Fruit fly (Drosophila melanogaster) whole organism, embryonic: Measurements from ENCODE around the gene CG15877.

Source experiments
- Adf1 ChIP-seq: fragments of 200-800 bp; sonication (Bioruptor generic); IDR thresholded peaks from 2 replicates; pipeline ENCODE4 v1.3.6; 2022; ENCODE audit warnings: missing biosample characterization, missing genetic modification characterization
- Asciz ChIP-seq: fragments of 200-800 bp; sonication (Bioruptor generic); optimal IDR thresholded peaks from 2 replicates; lab custom pipeline; 2017; ENCODE audit warnings: missing biosample characterization, mild to moderate bottlenecking, missing genetic modification characterization, missing genetic modification reagents
- B-H2 ChIP-seq: fragments of 200-800 bp; sonication (Bioruptor generic); optimal IDR thresholded peaks from 2 replicates; lab custom pipeline; 2018; ENCODE audit warnings: missing biosample characterization, mild to moderate bottlenecking, missing genetic modification characterization
- CG10959 ChIP-seq: fragments of 200-800 bp; sonication (Bioruptor generic); IDR thresholded peaks from 2 replicates; pipeline ENCODE4 v1.3.6; 2022; ENCODE audit warnings: missing biosample characterization, missing genetic modification characterization
- CG10979 ChIP-seq: fragments of 200-800 bp; sonication (Bioruptor generic); optimal IDR thresholded peaks from 2 replicates; lab custom pipeline; 2018; ENCODE audit warnings: missing biosample characterization, mild to moderate bottlenecking, missing genetic modification characterization, moderate library complexity
- CG11093 ChIP-seq: fragments of 200-800 bp; sonication (Bioruptor generic); IDR thresholded peaks from 3 replicates; pipeline ENCODE4 v1.3.6; 2022; ENCODE audit warnings: missing biosample characterization, missing genetic modification characterization
- CG11456 ChIP-seq: fragments of 200-800 bp; sonication (Bioruptor generic); IDR thresholded peaks from 3 replicates; pipeline ENCODE4 v1.3.6; 2022; ENCODE audit warnings: missing biosample characterization, missing genetic modification characterization
- CG11560 ChIP-seq: fragments of 200-800 bp; sonication (Bioruptor generic); IDR thresholded peaks from 3 replicates; pipeline ENCODE4 v1.3.6; 2022; ENCODE audit warnings: missing biosample characterization, missing genetic modification characterization
- CG11723 ChIP-seq: fragments of 200-800 bp; sonication (Bioruptor generic); optimal IDR thresholded peaks from 2 replicates; lab custom pipeline; 2017; ENCODE audit warnings: missing biosample characterization, mild to moderate bottlenecking, missing genetic modification characterization
- CG12104 ChIP-seq: fragments of 200-800 bp; sonication (Bioruptor generic); optimal IDR thresholded peaks from 3 replicates; lab custom pipeline; 2016; ENCODE audit warnings: missing biosample characterization, missing genetic modification characterization
- CG14050 ChIP-seq: fragments of 200-800 bp; sonication (Bioruptor generic); IDR thresholded peaks from 3 replicates; pipeline ENCODE4 v1.3.6; 2022; ENCODE audit warnings: missing biosample characterization, missing genetic modification characterization
- CG14667 ChIP-seq: fragments of 200-800 bp; sonication (Bioruptor generic); IDR thresholded peaks from 2 replicates; pipeline ENCODE4 v1.3.6; 2022; ENCODE audit warnings: missing biosample characterization, missing genetic modification characterization
- CG15073 ChIP-seq: fragments of 200-800 bp; sonication (Bioruptor generic); optimal IDR thresholded peaks from 2 replicates; lab custom pipeline; 2016; ENCODE audit warnings: missing biosample characterization, missing genetic modification characterization
- CG15514 ChIP-seq: fragments of 200-800 bp; sonication (Bioruptor generic); optimal IDR thresholded peaks from 3 replicates; lab custom pipeline; 2017; ENCODE audit warnings: missing biosample characterization, missing genetic modification characterization, mild to moderate bottlenecking, moderate library complexity, missing genetic modification reagents
- CG1602 ChIP-seq: fragments of 200-800 bp; sonication (Bioruptor generic); optimal IDR thresholded peaks from 3 replicates; lab custom pipeline; 2016; ENCODE audit warnings: missing biosample characterization, missing genetic modification characterization
- CG16813 ChIP-seq: fragments of 200-800 bp; sonication (Bioruptor generic); IDR thresholded peaks from 3 replicates; pipeline ENCODE4 v1.3.6; 2022; ENCODE audit warnings: missing biosample characterization, missing genetic modification characterization; ENCODE audit not compliant: partially characterized antibody
- CG17361 ChIP-seq: fragments of 200-800 bp; sonication (Bioruptor generic); IDR thresholded peaks from 3 replicates; pipeline ENCODE4 v1.3.6; 2022; ENCODE audit warnings: missing biosample characterization, missing genetic modification characterization
- CG17612 ChIP-seq: fragments of 200-800 bp; sonication (Bioruptor generic); IDR thresholded peaks from 2 replicates; pipeline ENCODE4 v1.3.6; 2022; ENCODE audit warnings: missing biosample characterization, missing genetic modification characterization
- CG2678 ChIP-seq: fragments of 200-800 bp; sonication (Bioruptor generic); optimal IDR thresholded peaks from 3 replicates; lab custom pipeline; 2019; ENCODE audit warnings: missing biosample characterization, mild to moderate bottlenecking, missing genetic modification characterization, moderate library complexity
- CG32532 ChIP-seq: fragments of 200-800 bp; sonication (Bioruptor generic); IDR thresholded peaks from 2 replicates; pipeline ENCODE4 v1.3.6; 2022; ENCODE audit warnings: missing biosample characterization, missing genetic modification characterization
- CG4328 ChIP-seq: fragments of 200-800 bp; sonication (Bioruptor generic); optimal IDR thresholded peaks from 3 replicates; lab custom pipeline; 2017; ENCODE audit warnings: missing biosample characterization, missing genetic modification reagents, missing genetic modification characterization
- CG6683 ChIP-seq: fragments of 200-800 bp; sonication (Bioruptor generic); optimal IDR thresholded peaks from 2 replicates; lab custom pipeline; 2017; ENCODE audit warnings: missing biosample characterization, mild to moderate bottlenecking, missing genetic modification characterization, missing genetic modification reagents
- CG6854 ChIP-seq: fragments of 200-800 bp; sonication (Bioruptor generic); optimal IDR thresholded peaks from 3 replicates; lab custom pipeline; 2017; ENCODE audit warnings: missing biosample characterization, mild to moderate bottlenecking, missing genetic modification characterization
- CG8359 ChIP-seq: fragments of 200-800 bp; sonication (Bioruptor generic); optimal IDR thresholded peaks from 2 replicates; lab custom pipeline; 2017; ENCODE audit warnings: missing biosample characterization, mild to moderate bottlenecking, missing genetic modification characterization, borderline replicate concordance
- CG9609 ChIP-seq: fragments of 200-800 bp; sonication (Bioruptor generic); optimal IDR thresholded peaks from 3 replicates; lab custom pipeline; 2016; ENCODE audit warnings: missing biosample characterization, missing genetic modification characterization
- Chrac-16 ChIP-seq: fragments of 200-800 bp; sonication (Bioruptor generic); optimal IDR thresholded peaks from 3 replicates; lab custom pipeline; 2016; ENCODE audit warnings: missing biosample characterization, missing genetic modification characterization
- D ChIP-seq, 2 experiments: fragments of 200-800 bp in 1 of 2; fragments of >200 bp in 1 of 2; sonication (Bioruptor generic) in 1 of 2; optimal IDR thresholded peaks; 2 replicates in 1 of 2; 3 replicates in 1 of 2; lab custom pipeline; 2017; ENCODE audit warnings: mild to moderate bottlenecking in 1 of 2, missing biosample characterization in 1 of 2, missing genetic modification characterization in 1 of 2, missing genetic modification reagents in 1 of 2
- Dip3 ChIP-seq: fragments of 200-800 bp; sonication (Bioruptor generic); optimal IDR thresholded peaks from 3 replicates; lab custom pipeline; 2016; ENCODE audit warnings: missing biosample characterization, missing genetic modification characterization
- Doc2 ChIP-seq: fragments of 200-800 bp; sonication (Bioruptor generic); IDR thresholded peaks from 2 replicates; pipeline ENCODE4 v1.3.6; 2022; ENCODE audit warnings: missing biosample characterization, missing genetic modification characterization
- ERR ChIP-seq: fragments of 200-800 bp; sonication (Bioruptor generic); optimal IDR thresholded peaks from 2 replicates; lab custom pipeline; 2016; ENCODE audit warnings: missing biosample characterization, missing genetic modification characterization
- Gsc ChIP-seq: fragments of 200-800 bp; sonication (Bioruptor generic); IDR thresholded peaks from 2 replicates; pipeline ENCODE4 v1.3.6; 2022; ENCODE audit warnings: missing biosample characterization, missing genetic modification characterization
- Hr78 ChIP-seq, 2 experiments: fragments of 200-800 bp in 1 of 2; fragments of >200 bp in 1 of 2; sonication (Bioruptor generic) in 1 of 2; optimal IDR thresholded peaks; 2 replicates each; lab custom pipeline; 2017 to 2019; ENCODE audit warnings: missing biosample characterization in 2 of 2, missing genetic modification characterization in 2 of 2, mild to moderate bottlenecking in 1 of 2, moderate library complexity in 1 of 2
- Hsf ChIP-seq: fragments of 200-800 bp; sonication (Bioruptor generic); optimal IDR thresholded peaks from 3 replicates; lab custom pipeline; 2016; ENCODE audit warnings: missing biosample characterization, missing genetic modification characterization
- NK7.1 ChIP-seq: fragments of 200-800 bp; sonication (Bioruptor generic); optimal IDR thresholded peaks from 3 replicates; lab custom pipeline; 2016; ENCODE audit warnings: missing biosample characterization, missing genetic modification characterization
- Pdp1 ChIP-seq, 2 experiments: fragments of 200-800 bp; sonication (Bioruptor generic); optimal IDR thresholded peaks; 3 replicates each; lab custom pipeline; 2016; ENCODE audit warnings: missing biosample characterization in 2 of 2, missing genetic modification characterization in 2 of 2, mild to moderate bottlenecking in 1 of 2, moderate library complexity in 1 of 2
- Spps ChIP-seq: fragments of 200-800 bp; sonication (Bioruptor generic); optimal IDR thresholded peaks from 2 replicates; lab custom pipeline; 2018; ENCODE audit warnings: missing biosample characterization, mild to moderate bottlenecking, missing genetic modification characterization
- Stat92E ChIP-seq, 3 experiments: fragments of >200 bp in 2 of 3; fragments of 200-800 bp in 1 of 3; sonication (Bioruptor generic) in 1 of 3; optimal IDR thresholded peaks; 2 replicates each; lab custom pipeline; 2017 to 2019; ENCODE audit warnings: missing biosample characterization in 3 of 3, missing genetic modification characterization in 3 of 3, mild to moderate bottlenecking in 1 of 3, moderate library complexity in 1 of 3
- ara ChIP-seq: fragments of 200-800 bp; sonication (Bioruptor generic); IDR thresholded peaks from 2 replicates; pipeline ENCODE4 v1.3.6; 2022; ENCODE audit warnings: missing biosample characterization, missing genetic modification characterization
- danr ChIP-seq: fragments of 200-800 bp; sonication (Bioruptor generic); IDR thresholded peaks from 2 replicates; pipeline ENCODE4 v1.3.6; 2022; ENCODE audit warnings: missing biosample characterization, missing genetic modification characterization
- fd64A ChIP-seq: fragments of 200-800 bp; sonication (Bioruptor generic); optimal IDR thresholded peaks from 3 replicates; lab custom pipeline; 2018; ENCODE audit warnings: missing biosample characterization, mild to moderate bottlenecking, missing genetic modification characterization
- ham ChIP-seq: fragments of 200-800 bp; sonication (Bioruptor generic); IDR thresholded peaks from 2 replicates; pipeline ENCODE4 v1.3.6; 2022; ENCODE audit warnings: missing biosample characterization, missing genetic modification characterization
- lov ChIP-seq, 2 experiments: fragments of 200-800 bp in 1 of 2; fragments of >200 bp in 1 of 2; sonication (Bioruptor generic) in 1 of 2; IDR thresholded peaks in 1 of 2; optimal IDR thresholded peaks in 1 of 2; 2 replicates in 1 of 2; 3 replicates in 1 of 2; pipeline versions ENCODE4 v1.3.6 to Lab custom; 2017 to 2022; ENCODE audit warnings: missing biosample characterization in 1 of 2, missing genetic modification characterization in 1 of 2
- luna ChIP-seq: fragments of 200-800 bp; sonication (Bioruptor generic); optimal IDR thresholded peaks from 2 replicates; lab custom pipeline; 2016; ENCODE audit warnings: missing biosample characterization, missing genetic modification characterization
- onecut ChIP-seq: fragments of 200-800 bp; sonication (Bioruptor generic); IDR thresholded peaks from 2 replicates; pipeline ENCODE4 v1.3.6; 2022; ENCODE audit warnings: missing biosample characterization, missing genetic modification characterization
- sens ChIP-seq: fragments of 200-800 bp; sonication (Bioruptor generic); peaks from one replicate; lab custom pipeline; 2016; ENCODE audit warnings: missing biosample characterization, missing genetic modification characterization
- slou ChIP-seq: fragments of 200-800 bp; sonication (Bioruptor generic); optimal IDR thresholded peaks from 3 replicates; lab custom pipeline; 2016; ENCODE audit warnings: missing biosample characterization, missing genetic modification characterization
- tio ChIP-seq: fragments of 200-800 bp; sonication (Bioruptor generic); optimal IDR thresholded peaks from 2 replicates; lab custom pipeline; 2017; ENCODE audit warnings: missing biosample characterization, missing genetic modification characterization, inconsistent platforms
- ttk ChIP-seq: fragments of 200-800 bp; sonication (Bioruptor generic); IDR thresholded peaks from 2 replicates; pipeline ENCODE4 v2.1.2; 2022; ENCODE audit warnings: missing biosample characterization, missing genetic modification characterization
- wor ChIP-seq: fragments of 200-800 bp; sonication (Bioruptor generic); IDR thresholded peaks from 2 replicates; pipeline ENCODE4 v1.3.6; 2022; ENCODE audit warnings: missing biosample characterization, missing genetic modification characterization

Gene CG15877

dm6 chr3L:2411564-2412080, 34.3 kb upstream of the CG15877 start (continued):
- peak; percentile 79 for TF ChIP-seq CG2678
- no peak for TF ChIP-seq CG15073 (GFP tag; lab: Kevin White, UChicago)
- peak; percentile 11 for TF ChIP-seq Chrac-16 (GFP tag; lab: Kevin White, UChicago)
- TF ChIP-seq CG17612 = no peak
- no peak for TF ChIP-seq Asciz (GFP tag; lab: Kevin White, UChicago)
- TF ChIP-seq CG6854 = peak; percentile 33
- TF ChIP-seq CG11723 (GFP tag; lab: Kevin White, UChicago) = no peak
- no peak for TF ChIP-seq slou (GFP tag; lab: Kevin White, UChicago)
- TF ChIP-seq CG11456 (GFP tag; lab: Robert Waterston, UW) = no peak
- peak; percentile 38 for TF ChIP-seq CG15514 (GFP tag; lab: Kevin White, UChicago)
- peak in 1 of 2 experiments; percentile 19 for TF ChIP-seq Pdp1 (GFP tag; optimal IDR thresholded peaks at IDR 0.05; lab: Kevin White, UChicago)
- TF ChIP-seq CG12104 (GFP tag; lab: Kevin White, UChicago) = peak; percentile 18
- TF ChIP-seq fd64A = no peak
- no peak for TF ChIP-seq CG11560 (tag; lab: Robert Waterston, UW)
- no peak for TF ChIP-seq Spps
- no peak for TF ChIP-seq D (optimal IDR thresholded peaks at IDR 0.05; lab: Kevin White, UChicago)
- TF ChIP-seq D (GFP tag; optimal IDR thresholded peaks at IDR 0.05; lab: Kevin White, UChicago) = no peak
- no peak for TF ChIP-seq ham (GFP tag; lab: Robert Waterston, UW)
- TF ChIP-seq Dip3 (GFP tag; lab: Kevin White, UChicago) = no peak
- TF ChIP-seq CG10979 = no peak
- no peak for TF ChIP-seq ara (GFP tag; lab: Robert Waterston, UW)
- TF ChIP-seq CG14050 = 0 out of 3 replicates have a peak, but pooled peaks have one; percentile 38
- TF ChIP-seq NK7.1 (GFP tag; lab: Kevin White, UChicago) = no peak
- peak; percentile 36 for TF ChIP-seq Hsf
- TF ChIP-seq CG11093 = no peak
- no peak for TF ChIP-seq CG17361 (GFP tag; lab: Robert Waterston, UW)
- no peak for TF ChIP-seq CG10959
- no peak for TF ChIP-seq Hr78 (GFP tag; optimal IDR thresholded peaks at IDR 0.05; lab: Kevin White, UChicago)
- TF ChIP-seq tio (GFP tag; lab: Kevin White, UChicago) = no peak
- no peak for TF ChIP-seq lov (optimal IDR thresholded peaks at IDR 0.05; lab: Kevin White, UChicago)
- TF ChIP-seq lov (GFP tag; IDR thresholded peaks at IDR 0.05; lab: Robert Waterston, UW) = no peak
- peak; percentile 65; the same call in 1 of the 2 replicates for TF ChIP-seq CG32532
- no peak for TF ChIP-seq Stat92E (GFP tag; optimal IDR thresholded peaks at IDR 0.05; lab: Kevin White, UChicago)
- 0 out of 2 replicates have a peak, but pooled peaks have one; percentile 12 for TF ChIP-seq onecut (GFP tag; lab: Robert Waterston, UW)
- TF ChIP-seq Adf1 (GFP tag; lab: Robert Waterston, UW) = no peak
- TF ChIP-seq CG6683 = peak; percentile 44
- no peak for TF ChIP-seq Gsc (GFP tag; lab: Robert Waterston, UW)
- TF ChIP-seq wor (GFP tag; lab: Robert Waterston, UW) = 0 out of 2 replicates have a peak, but pooled peaks have one; percentile 34
- TF ChIP-seq luna = no peak
- TF ChIP-seq ttk (GFP tag; lab: Robert Waterston, UW) = 0 out of 2 replicates have a peak, but pooled peaks have one; percentile 18
- no peak for TF ChIP-seq Doc2 (GFP tag; lab: Robert Waterston, UW)
- no peak for TF ChIP-seq CG4328 (GFP tag; lab: Kevin White, UChicago)
- no peak for TF ChIP-seq CG1602 (GFP tag; lab: Kevin White, UChicago)
- no peak for TF ChIP-seq CG8359
- TF ChIP-seq B-H2 (GFP tag; lab: Kevin White, UChicago) = peak; percentile 40
- TF ChIP-seq CG16813 (GFP tag; lab: Robert Waterston, UW) = no peak
- TF ChIP-seq CG9609 = no peak
- TF ChIP-seq sens (GFP tag; lab: Kevin White, UChicago) = peak; percentile 76
- no peak for TF ChIP-seq CG14667
- no peak for TF ChIP-seq ERR (GFP tag; lab: Kevin White, UChicago)
- TF ChIP-seq danr = no peak; the same call in 1 of the 2 replicates
